Worm (Caenorhabditis elegans): ENCODE data around the gene rol-6.

Gene rol-6

DNA sequence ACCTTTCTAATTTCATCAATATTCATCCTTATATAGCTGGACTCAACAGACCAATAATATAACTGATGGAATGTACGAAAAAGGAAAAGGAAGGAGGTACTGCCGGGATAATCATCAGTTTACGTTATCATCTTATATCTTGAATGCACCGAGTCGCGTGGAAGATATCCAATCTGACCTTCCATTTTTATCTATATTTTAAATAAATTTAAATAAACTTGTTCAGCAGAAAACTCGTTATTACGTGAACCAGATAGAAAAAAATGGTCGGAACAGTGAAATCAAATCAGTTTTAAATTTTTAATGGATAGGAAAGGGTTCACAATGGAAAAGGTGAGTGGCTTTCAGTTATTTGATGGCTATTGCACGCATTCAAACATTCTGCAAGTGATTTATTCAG, 34.0 kb downstream of the rol-6 start, which contains the start of gene pah-1:
Gene pah-1 (minus strand): TSS at position 101 of the 400 bp plus-strand sequence.
- TF ChIP-seq pha-4 (tag; optimal IDR thresholded peaks at IDR 0.05): no peak
- TF ChIP-seq nhr-77 (tag; optimal IDR thresholded peaks at IDR 0.05): no peak

DNA sequence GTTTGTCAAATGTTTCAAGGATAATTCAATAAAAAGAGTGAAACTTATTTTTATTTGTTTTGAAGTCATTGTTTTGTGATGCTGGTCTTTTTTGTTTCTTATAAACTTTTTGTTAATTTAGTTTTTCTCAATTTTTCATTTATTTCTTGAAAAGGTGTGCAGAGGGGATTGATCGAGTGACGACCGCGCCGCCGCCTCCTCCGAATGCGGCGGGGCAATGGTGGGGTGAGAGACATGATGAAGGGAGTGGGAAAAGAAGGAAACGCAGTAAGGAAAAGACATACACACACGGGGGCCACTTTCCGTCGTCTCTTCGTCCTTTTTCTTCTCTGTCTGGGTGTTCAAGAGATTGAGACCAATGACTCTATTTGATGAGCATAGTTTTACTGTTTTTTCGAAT, 36.5 kb downstream of the rol-6 start:
- no peak for TF ChIP-seq zag-1 (tag; optimal IDR thresholded peaks at IDR 0.05)
- TF ChIP-seq nhr-237 (tag; optimal IDR thresholded peaks at IDR 0.05): no peak
- TF ChIP-seq hmg-11 (tag; optimal IDR thresholded peaks at IDR 0.05): peak; percentile 57
- peak; percentile 18 for TF ChIP-seq pqm-1 (tag; optimal IDR thresholded peaks at IDR 0.05)
- peak; percentile 44 for TF ChIP-seq pha-4 (tag; optimal IDR thresholded peaks at IDR 0.05)
- peak; percentile 26 for TF ChIP-seq nfya-1 (tag; optimal IDR thresholded peaks at IDR 0.05; ENCODE audit: insufficient read depth)
- peak; percentile 5 for TF ChIP-seq elt-2 (tag; optimal IDR thresholded peaks at IDR 0.05)
- no peak for TF ChIP-seq nhr-23 (tag; optimal IDR thresholded peaks at IDR 0.05)

DNA sequence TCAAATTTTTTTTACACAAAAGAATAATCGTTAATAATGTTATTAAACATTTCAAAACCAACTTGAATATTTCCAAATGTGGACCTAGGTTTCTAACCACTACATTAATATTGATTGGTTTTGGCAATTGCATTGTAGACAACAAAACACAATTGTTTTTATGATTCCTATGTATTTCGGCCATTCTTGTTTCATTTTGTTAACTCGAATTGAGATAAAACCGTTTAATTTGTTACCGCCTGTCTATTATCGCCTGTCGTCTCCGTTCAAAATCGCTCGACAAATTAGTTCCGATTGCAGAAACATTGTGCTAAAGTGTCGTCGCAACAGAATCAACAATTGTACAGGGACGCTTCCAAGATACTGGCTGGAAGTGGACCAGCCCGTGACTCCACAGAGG, 37.8 kb downstream of the rol-6 start, which contains the start of gene let-19:
Gene let-19 (plus strand): TSS at position 301 of the 400 bp plus-strand sequence.
- TF ChIP-seq skn-1 (tag; optimal IDR thresholded peaks at IDR 0.05): no peak
- no peak for TF ChIP-seq lin-39 (tag; optimal IDR thresholded peaks at IDR 0.05)
- no peak for TF ChIP-seq ceh-16 (tag; optimal IDR thresholded peaks at IDR 0.05)
- TF ChIP-seq eor-1 (tag; optimal IDR thresholded peaks at IDR 0.05): no peak
- TF ChIP-seq nhr-76 (tag; optimal IDR thresholded peaks at IDR 0.05): no peak
- no peak for TF ChIP-seq elt-2 (tag; optimal IDR thresholded peaks at IDR 0.05)
- no peak for TF ChIP-seq pqm-1 (tag; optimal IDR thresholded peaks at IDR 0.05)
- TF ChIP-seq nhr-28 (tag; optimal IDR thresholded peaks at IDR 0.05): no peak
- TF ChIP-seq nhr-23 (tag; optimal IDR thresholded peaks at IDR 0.05): no peak
- no peak for TF ChIP-seq unc-39 (tag; optimal IDR thresholded peaks at IDR 0.05)
- TF ChIP-seq fkh-10 (GFP tag; optimal IDR thresholded peaks at IDR 0.05): no peak
- no peak for TF ChIP-seq elt-3 (tag; optimal IDR thresholded peaks at IDR 0.05)
- TF ChIP-seq R02D3.7 (tag; optimal IDR thresholded peaks at IDR 0.05): no peak
- TF ChIP-seq daf-12 (tag; optimal IDR thresholded peaks at IDR 0.05): no peak
- TF ChIP-seq nhr-43 (tag; optimal IDR thresholded peaks at IDR 0.05; ENCODE audit: poor library complexity, severe bottlenecking): no peak
- no peak for TF ChIP-seq aly-2 (tag; optimal IDR thresholded peaks at IDR 0.05)
- TF ChIP-seq nhr-12 (tag; optimal IDR thresholded peaks at IDR 0.05): no peak
- no peak for TF ChIP-seq egl-5 (tag; optimal IDR thresholded peaks at IDR 0.05)

DNA sequence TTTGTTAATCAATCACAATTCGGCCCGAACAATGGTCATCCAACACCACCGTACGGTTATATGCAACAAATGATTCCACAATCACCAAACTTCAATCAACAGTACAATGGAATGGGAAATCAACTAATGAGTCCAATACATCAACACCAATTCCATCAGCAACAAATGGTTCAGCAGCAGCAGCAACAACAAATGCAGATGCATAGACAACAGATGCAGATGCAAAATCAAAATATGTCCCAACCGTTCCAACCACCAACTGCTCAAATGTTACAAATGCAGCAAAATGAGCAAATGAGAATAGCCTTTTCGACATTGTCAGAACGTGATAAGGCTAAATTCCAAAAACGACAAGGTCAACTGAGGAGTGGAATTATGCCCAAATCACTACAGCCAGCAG, 43.7 kb downstream of the rol-6 start:
- no peak for TF ChIP-seq ztf-11 (tag; optimal IDR thresholded peaks at IDR 0.05)
- TF ChIP-seq nhr-67 (tag; optimal IDR thresholded peaks at IDR 0.05): no peak
- TF ChIP-seq ceh-9 (tag; optimal IDR thresholded peaks at IDR 0.05): no peak
- TF ChIP-seq jun-1 (tag; optimal IDR thresholded peaks at IDR 0.05): no peak
- TF ChIP-seq nhr-12 (tag; optimal IDR thresholded peaks at IDR 0.05): no peak
- TF ChIP-seq hmg-11 (tag; optimal IDR thresholded peaks at IDR 0.05): no peak
- no peak for TF ChIP-seq eor-1 (tag; optimal IDR thresholded peaks at IDR 0.05)
- no peak for TF ChIP-seq elt-1 (tag; optimal IDR thresholded peaks at IDR 0.05)
- no peak for TF ChIP-seq fkh-2 (tag; optimal IDR thresholded peaks at IDR 0.05)
- TF ChIP-seq snpc-4 (tag; optimal IDR thresholded peaks at IDR 0.05): no peak
- no peak for TF ChIP-seq elt-3 (tag; optimal IDR thresholded peaks at IDR 0.05)
- TF ChIP-seq ztf-4 (tag; optimal IDR thresholded peaks at IDR 0.05): no peak

DNA sequence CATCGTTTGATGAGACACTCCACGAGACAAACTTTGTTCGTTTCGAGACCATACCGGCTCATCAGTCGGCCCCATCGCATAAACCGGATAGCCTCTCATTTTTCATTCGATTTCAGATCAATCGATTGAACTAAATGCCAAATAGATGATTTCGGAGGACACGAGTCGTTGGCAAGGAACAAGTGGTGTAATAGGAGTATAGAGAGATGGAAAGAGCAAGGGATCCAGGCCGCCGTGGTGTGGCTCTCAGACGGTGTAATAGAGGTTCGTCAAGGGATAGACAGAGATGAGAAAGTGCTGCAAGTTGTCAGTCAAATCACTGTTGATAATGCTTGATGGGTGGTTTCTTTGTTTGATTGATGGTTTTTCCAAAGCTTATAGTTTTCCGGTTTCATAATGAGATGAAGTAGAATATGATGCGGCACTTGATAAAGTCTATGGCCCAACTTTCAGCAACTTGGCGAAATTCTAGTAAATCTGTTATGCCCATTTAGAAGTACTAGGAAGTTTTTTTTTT, 50.7 kb downstream of the rol-6 start, which contains the start of gene sgn-1:
Gene sgn-1 (minus strand): TSS at position 220 of the 517 bp plus-strand sequence.
- no peak for TF ChIP-seq egl-27 (tag; optimal IDR thresholded peaks at IDR 0.05)
- no peak for TF ChIP-seq nhr-12 (tag; optimal IDR thresholded peaks at IDR 0.05)
- TF ChIP-seq zag-1 (tag; optimal IDR thresholded peaks at IDR 0.05): no peak
- TF ChIP-seq R02D3.7 (tag; optimal IDR thresholded peaks at IDR 0.05): no peak
- TF ChIP-seq lsy-12 (tag; optimal IDR thresholded peaks at IDR 0.05): no peak
- TF ChIP-seq hmg-11 (tag; optimal IDR thresholded peaks at IDR 0.05): no peak
- no peak for TF ChIP-seq elt-2 (tag; optimal IDR thresholded peaks at IDR 0.05)
- TF ChIP-seq nhr-28 (tag; optimal IDR thresholded peaks at IDR 0.05): no peak
- no peak for TF ChIP-seq lin-39 (tag; optimal IDR thresholded peaks at IDR 0.05)
- TF ChIP-seq ceh-9 (tag; optimal IDR thresholded peaks at IDR 0.05): no peak
- no peak for TF ChIP-seq jun-1 (tag; optimal IDR thresholded peaks at IDR 0.05)
- no peak for TF ChIP-seq ama-1 (optimal IDR thresholded peaks at IDR 0.05)
- TF ChIP-seq nhr-25 (tag; optimal IDR thresholded peaks at IDR 0.05): no peak
- TF ChIP-seq ceh-82 (tag; optimal IDR thresholded peaks at IDR 0.05): no peak
